Fruit fly (Drosophila melanogaster) whole organism, embryonic: Measurements from ENCODE around the gene CG14043.
A peak's percentile ranks its signal among the peaks of the same experiment; 100 is the strongest.

ENCODE experiments used
- Asciz ChIP-seq: fragments of 200-800 bp; sonication (Bioruptor generic); optimal IDR thresholded peaks from 2 replicates; lab custom pipeline; 2017; ENCODE audit warnings: missing biosample characterization, mild to moderate bottlenecking, missing genetic modification characterization, missing genetic modification reagents
- CG1024 ChIP-seq: fragments of 200-800 bp; sonication (Bioruptor generic); IDR thresholded peaks from 2 replicates; pipeline ENCODE4 v1.3.6; 2022; ENCODE audit warnings: missing biosample characterization, missing genetic modification characterization
- CG11247 ChIP-seq: fragments of 200-800 bp; sonication (Bioruptor generic); IDR thresholded peaks from 2 replicates; pipeline ENCODE4 v1.3.6; 2022; ENCODE audit warnings: missing biosample characterization, missing genetic modification characterization
- CG1233 ChIP-seq: fragments of 200-800 bp; sonication (Bioruptor generic); optimal IDR thresholded peaks from 4 replicates; lab custom pipeline; 2018; ENCODE audit warnings: missing biosample characterization, mild to moderate bottlenecking, missing genetic modification characterization
- CG13123 ChIP-seq: fragments of 200-800 bp; sonication (Bioruptor generic); optimal IDR thresholded peaks from 2 replicates; lab custom pipeline; 2016; ENCODE audit warnings: missing biosample characterization, missing genetic modification characterization
- CG15269 ChIP-seq: fragments of 200-800 bp; sonication (Bioruptor generic); optimal IDR thresholded peaks from 2 replicates; lab custom pipeline; 2018; ENCODE audit warnings: missing biosample characterization, mild to moderate bottlenecking, missing genetic modification characterization, moderate library complexity
- CG16863 ChIP-seq: fragments of 200-800 bp; sonication (Bioruptor generic); optimal IDR thresholded peaks from 3 replicates; lab custom pipeline; 2016; ENCODE audit warnings: missing biosample characterization, missing genetic modification characterization
- CG17328 ChIP-seq: fragments of 200-800 bp; sonication (Bioruptor generic); IDR thresholded peaks from 2 replicates; pipeline ENCODE4 v1.3.6; 2022; ENCODE audit warnings: missing biosample characterization, missing genetic modification characterization
- CG1832 ChIP-seq: fragments of 200-800 bp; sonication (Bioruptor generic); optimal IDR thresholded peaks from 2 replicates; lab custom pipeline; 2017; ENCODE audit warnings: missing biosample characterization, mild to moderate bottlenecking, missing genetic modification characterization, inconsistent platforms
- CG18476 ChIP-seq: fragments of 200-800 bp; sonication (Bioruptor generic); optimal IDR thresholded peaks from 2 replicates; lab custom pipeline; 2016; ENCODE audit warnings: missing biosample characterization, mild to moderate bottlenecking, missing genetic modification characterization
- CG31388 ChIP-seq: fragments of 200-800 bp; sonication (Bioruptor generic); optimal IDR thresholded peaks from 2 replicates; lab custom pipeline; 2016; ENCODE audit warnings: missing biosample characterization, missing genetic modification characterization
- CG3995 ChIP-seq: fragments of 200-800 bp; sonication (Bioruptor generic); optimal IDR thresholded peaks from 3 replicates; lab custom pipeline; 2016; ENCODE audit warnings: missing biosample characterization, missing genetic modification characterization
- CG6272 ChIP-seq: fragments of 200-800 bp; sonication (Bioruptor generic); IDR thresholded peaks from 2 replicates; pipeline ENCODE4 v1.3.6; 2022; ENCODE audit warnings: missing biosample characterization, missing genetic modification characterization
- CG7928 ChIP-seq: fragments of 200-800 bp; sonication (Bioruptor generic); optimal IDR thresholded peaks from 2 replicates; lab custom pipeline; 2017; ENCODE audit warnings: missing biosample characterization, mild to moderate bottlenecking, missing genetic modification characterization
- CG8924 ChIP-seq: fragments of 200-800 bp; optimal IDR thresholded peaks from 3 replicates; lab custom pipeline; 2019; ENCODE audit warnings: missing biosample characterization, mild to moderate bottlenecking, missing genetic modification characterization, moderate library complexity
- CHES-1-like ChIP-seq: fragments of 200-800 bp; sonication (Bioruptor generic); optimal IDR thresholded peaks from 2 replicates; lab custom pipeline; 2016; ENCODE audit warnings: missing biosample characterization, missing genetic modification characterization
- CTCF ChIP-seq: fragments of 200-800 bp; sonication (Bioruptor generic); optimal IDR thresholded peaks from 2 replicates; lab custom pipeline; 2017; ENCODE audit warnings: missing biosample characterization, mild to moderate bottlenecking, missing genetic modification characterization, moderate library complexity
- Camta ChIP-seq: fragments of 200-800 bp; sonication (Bioruptor generic); optimal IDR thresholded peaks from 2 replicates; lab custom pipeline; 2016; ENCODE audit warnings: missing biosample characterization, missing genetic modification characterization
- Dbx ChIP-seq: fragments of 200-800 bp; sonication (Bioruptor generic); IDR thresholded peaks from 3 replicates; pipeline ENCODE4 v1.3.6; 2022; ENCODE audit warnings: missing biosample characterization, missing genetic modification characterization
- Deaf1 ChIP-seq: fragments of 200-800 bp; optimal IDR thresholded peaks from 3 replicates; lab custom pipeline; 2019; ENCODE audit warnings: missing biosample characterization, mild to moderate bottlenecking, missing genetic modification characterization, moderate library complexity
- Dll ChIP-seq: fragments of 200-800 bp; sonication (Bioruptor generic); IDR thresholded peaks from 4 replicates; pipeline ENCODE4 v1.3.6; 2022; ENCODE audit warnings: missing biosample characterization, missing genetic modification characterization; ENCODE audit not compliant: partially characterized antibody
- Elba2 ChIP-seq: fragments of 200-800 bp; sonication (Bioruptor generic); optimal IDR thresholded peaks from 3 replicates; lab custom pipeline; 2016; ENCODE audit warnings: missing biosample characterization, missing genetic modification characterization
- Fer1 ChIP-seq: fragments of 200-800 bp; sonication (Bioruptor generic); optimal IDR thresholded peaks from 2 replicates; lab custom pipeline; 2017; ENCODE audit warnings: missing biosample characterization, mild to moderate bottlenecking, missing genetic modification characterization
- HHEX ChIP-seq: fragments of 200-800 bp; sonication (Bioruptor generic); optimal IDR thresholded peaks from 3 replicates; lab custom pipeline; 2017; ENCODE audit warnings: missing biosample characterization, mild to moderate bottlenecking, missing genetic modification characterization, missing genetic modification reagents
- HmgZ ChIP-seq: fragments of 200-800 bp; sonication (Bioruptor generic); optimal IDR thresholded peaks from 2 replicates; lab custom pipeline; 2018; ENCODE audit warnings: missing biosample characterization, mild to moderate bottlenecking, missing genetic modification characterization
- Jarid2 ChIP-seq: fragments of 200-800 bp; sonication (Bioruptor generic); optimal IDR thresholded peaks from 3 replicates; lab custom pipeline; 2017; ENCODE audit warnings: mild to moderate bottlenecking, missing biosample characterization, missing genetic modification reagents, missing genetic modification characterization
- Rfx ChIP-seq: fragments of 200-800 bp; sonication (Bioruptor generic); IDR thresholded peaks from 2 replicates; pipeline ENCODE4 v1.3.6; 2022; ENCODE audit warnings: missing biosample characterization, missing genetic modification characterization
- Rx ChIP-seq: fragments of 200-800 bp; sonication (Bioruptor generic); IDR thresholded peaks from 2 replicates; pipeline ENCODE4 v1.3.6; 2022; ENCODE audit warnings: missing biosample characterization, missing genetic modification characterization
- Side ChIP-seq: fragments of 200-800 bp; sonication (Bioruptor generic); optimal IDR thresholded peaks from 2 replicates; lab custom pipeline; 2016; ENCODE audit warnings: missing biosample characterization, missing genetic modification characterization
- Six4 ChIP-seq: fragments of 200-800 bp; sonication (Bioruptor generic); optimal IDR thresholded peaks from 2 replicates; lab custom pipeline; 2016; ENCODE audit warnings: missing biosample characterization, missing genetic modification characterization
- Ssrp ChIP-seq: fragments of 200-800 bp; sonication (Bioruptor generic); optimal IDR thresholded peaks from 2 replicates; lab custom pipeline; 2018; ENCODE audit warnings: missing biosample characterization, mild to moderate bottlenecking, missing genetic modification characterization, moderate library complexity
- TFAM ChIP-seq: fragments of 200-800 bp; sonication (Bioruptor generic); optimal IDR thresholded peaks from 2 replicates; lab custom pipeline; 2017; ENCODE audit warnings: missing biosample characterization, missing genetic modification characterization, inconsistent platforms
- bbx ChIP-seq: fragments of 200-800 bp; sonication (Bioruptor generic); IDR thresholded peaks from 2 replicates; pipeline ENCODE4 v1.3.6; 2022; ENCODE audit warnings: missing biosample characterization, missing genetic modification characterization; ENCODE audit not compliant: partially characterized antibody
- cato ChIP-seq: fragments of 200-800 bp; sonication (Bioruptor generic); optimal IDR thresholded peaks from 2 replicates; lab custom pipeline; 2016; ENCODE audit warnings: missing biosample characterization, missing genetic modification characterization, borderline replicate concordance
- disco-r ChIP-seq: fragments of 200-800 bp; sonication (Bioruptor generic); optimal IDR thresholded peaks from 2 replicates; lab custom pipeline; 2016; ENCODE audit warnings: missing biosample characterization, missing genetic modification characterization
- ems ChIP-seq: fragments of 200-800 bp; sonication (Bioruptor generic); optimal IDR thresholded peaks from 3 replicates; lab custom pipeline; 2016; ENCODE audit warnings: missing biosample characterization, missing genetic modification characterization
- eve ChIP-seq, 2 experiments: fragments of >200 bp; optimal IDR thresholded peaks; 2 replicates each; lab custom pipeline; 2017; ENCODE audit warnings: missing biosample characterization in 2 of 2, missing genetic modification characterization in 2 of 2
- hth ChIP-seq: fragments of >200 bp; optimal IDR thresholded peaks from 2 replicates; lab custom pipeline; 2017; ENCODE audit warnings: inconsistent platforms
- kah ChIP-seq: fragments of 200-800 bp; sonication (Bioruptor generic); optimal IDR thresholded peaks from 2 replicates; lab custom pipeline; 2018; ENCODE audit warnings: missing biosample characterization, mild to moderate bottlenecking, missing genetic modification characterization
- kni ChIP-seq: fragments of 200-800 bp; sonication (Bioruptor generic); optimal IDR thresholded peaks from 3 replicates; lab custom pipeline; 2017; ENCODE audit warnings: mild to moderate bottlenecking, missing biosample characterization, missing genetic modification reagents, missing genetic modification characterization
- lbe ChIP-seq: fragments of 200-800 bp; sonication (Bioruptor generic); optimal IDR thresholded peaks from 2 replicates; lab custom pipeline; 2016; ENCODE audit warnings: missing biosample characterization, mild to moderate bottlenecking, missing genetic modification characterization
- mam ChIP-seq: fragments of 200-800 bp; sonication (Bioruptor generic); optimal IDR thresholded peaks from 3 replicates; lab custom pipeline; 2016; ENCODE audit warnings: missing biosample characterization, missing genetic modification characterization
- pan ChIP-seq, 4 experiments: fragments of >200 bp in 3 of 4; fragments of 200-800 bp in 1 of 4; sonication (Bioruptor generic) in 1 of 4; optimal IDR thresholded peaks in 3 of 4; IDR thresholded peaks in 1 of 4; 2 replicates each; pipeline versions ENCODE4 v1.3.6 to Lab custom; 2017 to 2022; ENCODE audit warnings: missing biosample characterization in 2 of 4, missing genetic modification characterization in 2 of 4, mixed read lengths in 1 of 4
- row ChIP-seq: fragments of 200-800 bp; sonication (Bioruptor generic); IDR thresholded peaks from 3 replicates; pipeline ENCODE4 v1.3.6; 2022; ENCODE audit warnings: missing biosample characterization, missing genetic modification characterization
- run ChIP-seq: fragments of 200-800 bp; sonication (Bioruptor generic); optimal IDR thresholded peaks from 3 replicates; lab custom pipeline; 2018; ENCODE audit warnings: missing biosample characterization, mild to moderate bottlenecking, missing genetic modification characterization
- tgo ChIP-seq: fragments of 200-800 bp; sonication (Bioruptor generic); IDR thresholded peaks from 3 replicates; pipeline ENCODE4 v1.3.6; 2022; ENCODE audit warnings: missing biosample characterization, missing genetic modification characterization
- trh ChIP-seq: fragments of 200-800 bp; sonication (Bioruptor generic); optimal IDR thresholded peaks from 2 replicates; lab custom pipeline; 2016; ENCODE audit warnings: missing biosample characterization, missing genetic modification characterization
- twi ChIP-seq: fragments of 200-800 bp; optimal IDR thresholded peaks from 2 replicates; lab custom pipeline; 2019; ENCODE audit warnings: missing biosample characterization, mild to moderate bottlenecking, missing genetic modification characterization, moderate library complexity
- unpg ChIP-seq: fragments of 200-800 bp; sonication (Bioruptor generic); optimal IDR thresholded peaks from 3 replicates; lab custom pipeline; 2018; ENCODE audit warnings: missing biosample characterization, mild to moderate bottlenecking, missing genetic modification characterization, moderate library complexity

CG14043 gene

dm6 chr2L:5004677-5005463, 33.4 kb downstream of the CG14043 start (continued):
- TF ChIP-seq HmgZ (peak; percentile 96), pan (optimal IDR thresholded peaks at IDR 0.05; lab: Kevin White, UChicago) (no peak), pan (GFP tag; optimal IDR thresholded peaks at IDR 0.05 in 1 of 2, IDR thresholded peaks at IDR 0.05 in 1 of 2) (peak in 1 of 2 experiments; percentile 97), Rx (peak; percentile 91), CTCF (GFP tag; lab: Kevin White, UChicago) (peak; percentile 33), HHEX (peak; percentile 94), TFAM (GFP tag; lab: Kevin White, UChicago) (peak; percentile 44), Deaf1 (tag; lab: Kevin White, UChicago) (peak; percentile 80), row (GFP tag; lab: Robert Waterston, UW) (peak; percentile 98), kah (GFP tag; lab: Kevin White, UChicago) (peak; percentile 81), Asciz (GFP tag; lab: Kevin White, UChicago) (peak; percentile 89), CG13123 (GFP tag; lab: Kevin White, UChicago) (peak; percentile 80), mam (GFP tag; lab: Kevin White, UChicago) (peak; percentile 98), Jarid2 (peak; percentile 61), Fer1 (GFP tag; lab: Kevin White, UChicago) (peak; percentile 98), CG3995 (GFP tag; lab: Kevin White, UChicago) (peak; percentile 50), Six4 (GFP tag; lab: Kevin White, UChicago) (peak; percentile 91), CG18476 (GFP tag; lab: Kevin White, UChicago) (peak; percentile 91), disco-r (GFP tag; lab: Kevin White, UChicago) (peak; percentile 86), CG1233 (GFP tag; lab: Kevin White, UChicago) (peak; percentile 93), CG8924 (tag; lab: Kevin White, UChicago) (peak; percentile 94), CHES-1-like (GFP tag; lab: Kevin White, UChicago) (peak; percentile 96), kni (peak; percentile 47), unpg (GFP tag; lab: Kevin White, UChicago) (peak; percentile 95), Elba2 (GFP tag; lab: Kevin White, UChicago) (no peak), CG17328 (GFP tag; lab: Robert Waterston, UW) (peak; percentile 95), bbx (GFP tag; lab: Robert Waterston, UW) (no peak), twi (peak; percentile 74), Ssrp (tag; lab: Kevin White, UChicago) (peak; percentile 89), CG31388 (GFP tag; lab: Kevin White, UChicago) (peak; percentile 79), CG1832 (GFP tag; lab: Kevin White, UChicago) (peak; percentile 30), tgo (peak; percentile 95), hth (lab: Kevin White, UChicago) (no peak), run (peak; percentile 84), Camta (peak; percentile 92), CG1024 (GFP tag; lab: Robert Waterston, UW) (peak; percentile 87), Dbx (GFP tag; lab: Robert Waterston, UW) (peak; percentile 98), Rfx (GFP tag; lab: Robert Waterston, UW) (peak; percentile 98), lbe (GFP tag; lab: Kevin White, UChicago) (peak; percentile 46), CG6272 (GFP tag; lab: Robert Waterston, UW) (peak; percentile 94), CG7928 (peak; percentile 80), eve (GFP tag; optimal IDR thresholded peaks at IDR 0.05; lab: Kevin White, UChicago) (no peak), CG11247 (GFP tag; lab: Robert Waterston, UW) (peak; percentile 96), cato (GFP tag; lab: Kevin White, UChicago) (peak; percentile 77), Side (peak; percentile 95), Dll (GFP tag; lab: Robert Waterston, UW) (no peak), ems (GFP tag; lab: Kevin White, UChicago) (peak; percentile 94), CG16863 (GFP tag; lab: Kevin White, UChicago) (peak; percentile 95), trh (peak; percentile 67), CG15269 (tag; lab: Kevin White, UChicago) (peak; percentile 96)
